Fruit fly (Drosophila melanogaster) whole organism, embryonic: Measurements from ENCODE around the gene CG33664.
A peak's percentile ranks its signal among the peaks of the same experiment; 100 is the strongest.

ENCODE experiments used
- Aef1 ChIP-seq: fragments of 200-800 bp; sonication (Bioruptor generic); IDR thresholded peaks from 3 replicates; pipeline ENCODE4 v1.3.6; 2022; ENCODE audit warnings: missing biosample characterization, missing genetic modification characterization
- Atf-2 ChIP-seq: fragments of 200-800 bp; sonication (Bioruptor generic); optimal IDR thresholded peaks from 2 replicates; lab custom pipeline; 2016; ENCODE audit warnings: missing biosample characterization, missing genetic modification characterization
- CG10147 ChIP-seq: fragments of 200-800 bp; sonication (Bioruptor generic); optimal IDR thresholded peaks from 2 replicates; lab custom pipeline; 2019; ENCODE audit warnings: missing biosample characterization, mild to moderate bottlenecking, missing genetic modification characterization, moderate library complexity
- CG11696 ChIP-seq: fragments of 200-800 bp; sonication (Bioruptor generic); IDR thresholded peaks from 2 replicates; pipeline ENCODE4 v1.3.6; 2022; ENCODE audit warnings: missing biosample characterization, missing genetic modification characterization
- CG1233 ChIP-seq: fragments of 200-800 bp; sonication (Bioruptor generic); optimal IDR thresholded peaks from 4 replicates; lab custom pipeline; 2018; ENCODE audit warnings: missing biosample characterization, mild to moderate bottlenecking, missing genetic modification characterization
- CG12659 ChIP-seq: fragments of 200-800 bp; sonication (Bioruptor generic); optimal IDR thresholded peaks from 3 replicates; lab custom pipeline; 2017; ENCODE audit warnings: mild to moderate bottlenecking, missing biosample characterization, missing genetic modification reagents, missing genetic modification characterization
- CG13123 ChIP-seq: fragments of 200-800 bp; sonication (Bioruptor generic); optimal IDR thresholded peaks from 2 replicates; lab custom pipeline; 2016; ENCODE audit warnings: missing biosample characterization, missing genetic modification characterization
- CG14710 ChIP-seq: fragments of 200-800 bp; sonication (Bioruptor generic); optimal IDR thresholded peaks from 3 replicates; lab custom pipeline; 2019; ENCODE audit warnings: missing biosample characterization, mild to moderate bottlenecking, missing genetic modification characterization, moderate library complexity
- CG1603 ChIP-seq: fragments of 200-800 bp; sonication (Bioruptor generic); optimal IDR thresholded peaks from 2 replicates; lab custom pipeline; 2019; ENCODE audit warnings: missing biosample characterization, mild to moderate bottlenecking, missing genetic modification characterization, moderate library complexity
- CG16813 ChIP-seq: fragments of 200-800 bp; sonication (Bioruptor generic); IDR thresholded peaks from 3 replicates; pipeline ENCODE4 v1.3.6; 2022; ENCODE audit warnings: missing biosample characterization, missing genetic modification characterization; ENCODE audit not compliant: partially characterized antibody
- CG18011 ChIP-seq: fragments of 200-800 bp; sonication (Bioruptor generic); optimal IDR thresholded peaks from 2 replicates; lab custom pipeline; 2017; ENCODE audit warnings: missing biosample characterization, missing genetic modification characterization, mild to moderate bottlenecking, moderate library complexity, missing genotype
- CG2202 ChIP-seq: fragments of 200-800 bp; sonication (Bioruptor generic); optimal IDR thresholded peaks from 2 replicates; lab custom pipeline; 2018; ENCODE audit warnings: missing biosample characterization, mild to moderate bottlenecking, missing genetic modification characterization
- CG2712 ChIP-seq: fragments of 200-800 bp; optimal IDR thresholded peaks from 3 replicates; lab custom pipeline; 2019; ENCODE audit warnings: missing biosample characterization, mild to moderate bottlenecking, missing genetic modification characterization, moderate library complexity
- CG32767 ChIP-seq: fragments of 200-800 bp; sonication (Bioruptor generic); IDR thresholded peaks from 2 replicates; pipeline ENCODE4 v1.3.6; 2022; ENCODE audit warnings: missing biosample characterization, missing genetic modification characterization
- CG3847 ChIP-seq: fragments of 200-800 bp; sonication (Bioruptor generic); IDR thresholded peaks from 2 replicates; pipeline ENCODE4 v1.3.6; 2022; ENCODE audit warnings: missing biosample characterization, missing genetic modification characterization
- CG3995 ChIP-seq: fragments of 200-800 bp; sonication (Bioruptor generic); optimal IDR thresholded peaks from 3 replicates; lab custom pipeline; 2016; ENCODE audit warnings: missing biosample characterization, missing genetic modification characterization
- CG4328 ChIP-seq: fragments of 200-800 bp; sonication (Bioruptor generic); optimal IDR thresholded peaks from 3 replicates; lab custom pipeline; 2017; ENCODE audit warnings: missing biosample characterization, missing genetic modification reagents, missing genetic modification characterization
- CG4424 ChIP-seq: fragments of 200-800 bp; sonication (Bioruptor generic); optimal IDR thresholded peaks from 3 replicates; lab custom pipeline; 2016; ENCODE audit warnings: missing biosample characterization, missing genetic modification characterization
- CG4707 ChIP-seq: fragments of 200-800 bp; sonication (Bioruptor generic); optimal IDR thresholded peaks from 2 replicates; lab custom pipeline; 2018; ENCODE audit warnings: missing biosample characterization, mild to moderate bottlenecking, missing genetic modification characterization, moderate library complexity
- CG6175 ChIP-seq: fragments of 200-800 bp; sonication (Bioruptor generic); IDR thresholded peaks from 3 replicates; pipeline ENCODE4 v1.3.6; 2022; ENCODE audit warnings: missing biosample characterization, missing genetic modification characterization
- CG6654 ChIP-seq: fragments of 200-800 bp; sonication (Bioruptor generic); optimal IDR thresholded peaks from 2 replicates; lab custom pipeline; 2017; ENCODE audit warnings: missing biosample characterization, mild to moderate bottlenecking, missing genetic modification characterization
- CG6813 ChIP-seq: fragments of 200-800 bp; sonication (Bioruptor generic); optimal IDR thresholded peaks from 2 replicates; lab custom pipeline; 2017; ENCODE audit warnings: missing biosample characterization, missing genetic modification characterization, mild to moderate bottlenecking, moderate library complexity, missing genetic modification reagents
- CG9797 ChIP-seq: fragments of 200-800 bp; sonication (Bioruptor generic); optimal IDR thresholded peaks from 3 replicates; lab custom pipeline; 2018; ENCODE audit warnings: missing biosample characterization, mild to moderate bottlenecking, missing genetic modification characterization
- CTCF ChIP-seq: fragments of 200-800 bp; sonication (Bioruptor generic); optimal IDR thresholded peaks from 2 replicates; lab custom pipeline; 2017; ENCODE audit warnings: missing biosample characterization, mild to moderate bottlenecking, missing genetic modification characterization, moderate library complexity
- Camta ChIP-seq: fragments of 200-800 bp; sonication (Bioruptor generic); optimal IDR thresholded peaks from 2 replicates; lab custom pipeline; 2016; ENCODE audit warnings: missing biosample characterization, missing genetic modification characterization
- Dp ChIP-seq: fragments of 200-800 bp; sonication (Bioruptor generic); optimal IDR thresholded peaks from 2 replicates; lab custom pipeline; 2018; ENCODE audit warnings: missing biosample characterization, mild to moderate bottlenecking, missing genetic modification characterization, moderate library complexity
- E2f2 ChIP-seq: fragments of 200-800 bp; sonication (Bioruptor generic); IDR thresholded peaks from 2 replicates; pipeline ENCODE4 v1.3.6; 2022; ENCODE audit warnings: missing biosample characterization, missing genetic modification characterization
- Ets65A ChIP-seq: fragments of 200-800 bp; sonication (Bioruptor generic); peaks from one replicate; lab custom pipeline; 2016; ENCODE audit warnings: missing biosample characterization, missing genetic modification characterization
- Fer2 ChIP-seq: fragments of 200-800 bp; sonication (Bioruptor generic); optimal IDR thresholded peaks from 2 replicates; lab custom pipeline; 2018; ENCODE audit warnings: missing biosample characterization, mild to moderate bottlenecking, missing genetic modification characterization, moderate library complexity
- HLH54F ChIP-seq: fragments of 200-800 bp; sonication (Bioruptor generic); optimal IDR thresholded peaks from 3 replicates; lab custom pipeline; 2016; ENCODE audit warnings: missing biosample characterization, missing genetic modification characterization
- Hmx ChIP-seq: fragments of 200-800 bp; sonication (Bioruptor generic); optimal IDR thresholded peaks from 2 replicates; lab custom pipeline; 2016; ENCODE audit warnings: missing biosample characterization, missing genetic modification characterization
- Pdp1 ChIP-seq, 2 experiments: fragments of 200-800 bp; sonication (Bioruptor generic); optimal IDR thresholded peaks; 3 replicates each; lab custom pipeline; 2016; ENCODE audit warnings: missing biosample characterization in 2 of 2, missing genetic modification characterization in 2 of 2, mild to moderate bottlenecking in 1 of 2, moderate library complexity in 1 of 2
- Ssrp ChIP-seq: fragments of 200-800 bp; sonication (Bioruptor generic); optimal IDR thresholded peaks from 2 replicates; lab custom pipeline; 2018; ENCODE audit warnings: missing biosample characterization, mild to moderate bottlenecking, missing genetic modification characterization, moderate library complexity
- al ChIP-seq: fragments of 200-800 bp; sonication (Bioruptor generic); IDR thresholded peaks from 2 replicates; pipeline ENCODE4 v1.3.6; 2022; ENCODE audit warnings: missing biosample characterization, missing genetic modification characterization
- ap ChIP-seq: fragments of 200-800 bp; sonication (Bioruptor generic); IDR thresholded peaks from 2 replicates; pipeline ENCODE4 v1.3.6; 2022; ENCODE audit warnings: missing biosample characterization, missing genetic modification characterization
- az2 ChIP-seq: fragments of 200-800 bp; sonication (Bioruptor generic); optimal IDR thresholded peaks from 3 replicates; lab custom pipeline; 2016; ENCODE audit warnings: missing biosample characterization, missing genetic modification characterization
- btn ChIP-seq: fragments of 200-800 bp; sonication (Bioruptor generic); optimal IDR thresholded peaks from 2 replicates; lab custom pipeline; 2016; ENCODE audit warnings: missing biosample characterization, missing genetic modification characterization
- cad ChIP-seq: fragments of >200 bp; optimal IDR thresholded peaks from 2 replicates; lab custom pipeline; 2017; ENCODE audit warnings: missing biosample characterization, missing genetic modification characterization
- cwo ChIP-seq: fragments of 200-800 bp; sonication (Bioruptor generic); optimal IDR thresholded peaks from 3 replicates; lab custom pipeline; 2017; ENCODE audit warnings: missing biosample characterization, missing genetic modification characterization, mild to moderate bottlenecking, moderate library complexity, missing genetic modification reagents
- ftz-f1 ChIP-seq: fragments of 200-800 bp; sonication (Bioruptor generic); optimal IDR thresholded peaks from 2 replicates; lab custom pipeline; 2016; ENCODE audit warnings: missing biosample characterization, missing genetic modification characterization
- hbn ChIP-seq: fragments of 200-800 bp; sonication (Bioruptor generic); IDR thresholded peaks from 2 replicates; pipeline ENCODE4 v1.3.6; 2022; ENCODE audit warnings: missing biosample characterization, missing genetic modification characterization; ENCODE audit not compliant: partially characterized antibody
- pita ChIP-seq: fragments of 200-800 bp; sonication (Bioruptor generic); optimal IDR thresholded peaks from 2 replicates; lab custom pipeline; 2017; ENCODE audit warnings: missing biosample characterization, mild to moderate bottlenecking, missing genetic modification characterization
- prd ChIP-seq, 3 experiments: fragments of >200 bp in 2 of 3; fragments of 200-800 bp in 1 of 3; sonication (Bioruptor generic) in 1 of 3; optimal IDR thresholded peaks in 2 of 3; IDR thresholded peaks in 1 of 3; 2 replicates in 2 of 3; 3 replicates in 1 of 3; pipeline versions ENCODE4 v1.3.6 to Lab custom; 2017 to 2022; ENCODE audit warnings: missing biosample characterization in 1 of 3, missing genetic modification characterization in 1 of 3
- psq ChIP-seq: fragments of 200-800 bp; sonication (Bioruptor generic); optimal IDR thresholded peaks from 2 replicates; lab custom pipeline; 2017; ENCODE audit warnings: missing biosample characterization, missing genetic modification characterization
- row ChIP-seq: fragments of 200-800 bp; sonication (Bioruptor generic); IDR thresholded peaks from 3 replicates; pipeline ENCODE4 v1.3.6; 2022; ENCODE audit warnings: missing biosample characterization, missing genetic modification characterization
- run ChIP-seq: fragments of 200-800 bp; sonication (Bioruptor generic); optimal IDR thresholded peaks from 3 replicates; lab custom pipeline; 2018; ENCODE audit warnings: missing biosample characterization, mild to moderate bottlenecking, missing genetic modification characterization
- sens ChIP-seq: fragments of 200-800 bp; sonication (Bioruptor generic); peaks from one replicate; lab custom pipeline; 2016; ENCODE audit warnings: missing biosample characterization, missing genetic modification characterization
- slbo ChIP-seq: fragments of 200-800 bp; sonication (Bioruptor generic); IDR thresholded peaks from 2 replicates; pipeline ENCODE4 v1.3.6; 2022; ENCODE audit warnings: missing biosample characterization, missing genetic modification characterization
- slou ChIP-seq: fragments of 200-800 bp; sonication (Bioruptor generic); optimal IDR thresholded peaks from 3 replicates; lab custom pipeline; 2016; ENCODE audit warnings: missing biosample characterization, missing genetic modification characterization
- ssp ChIP-seq: fragments of 200-800 bp; sonication (Bioruptor generic); IDR thresholded peaks from 2 replicates; pipeline ENCODE4 v1.3.6; 2022; ENCODE audit warnings: missing biosample characterization, missing genetic modification characterization
- unpg ChIP-seq: fragments of 200-800 bp; sonication (Bioruptor generic); optimal IDR thresholded peaks from 3 replicates; lab custom pipeline; 2018; ENCODE audit warnings: missing biosample characterization, mild to moderate bottlenecking, missing genetic modification characterization, moderate library complexity
- zf30C ChIP-seq: fragments of 200-800 bp; sonication (Bioruptor generic); optimal IDR thresholded peaks from 3 replicates; lab custom pipeline; 2018; ENCODE audit warnings: missing biosample characterization, mild to moderate bottlenecking, missing genetic modification characterization

Gene CG33664

DNA sequence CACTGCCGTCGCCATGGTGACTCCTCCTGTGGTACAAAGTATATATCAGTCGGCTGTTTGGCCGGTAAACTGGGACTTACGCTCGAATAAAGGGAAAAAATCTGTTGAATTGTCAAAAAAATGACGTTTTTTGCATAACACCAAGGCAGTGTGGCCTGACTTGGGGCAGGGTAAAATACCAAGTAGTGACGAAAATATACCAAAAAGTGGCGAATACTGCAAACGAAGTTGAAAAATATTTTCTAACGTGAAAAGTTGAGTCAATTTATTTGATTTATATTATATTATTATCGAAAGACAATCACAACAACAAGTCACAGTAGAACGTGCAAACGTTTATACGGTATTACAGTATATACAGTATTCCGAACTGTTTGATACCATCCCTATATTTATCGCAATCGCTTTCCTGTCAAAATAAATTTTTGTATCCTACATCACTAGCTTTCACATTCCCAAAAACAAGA, 33.8 kb upstream of the CG33664 start, which contains the start of the genes ND-B16.6 and kdn (continued):
- TF ChIP-seq CG16813 (GFP tag; lab: Robert Waterston, UW) = no peak
- no peak for TF ChIP-seq Fer2
- no peak for TF ChIP-seq CG13123 (GFP tag; lab: Kevin White, UChicago)
- TF ChIP-seq CG6654 = no peak
- TF ChIP-seq Camta (GFP tag; lab: Kevin White, UChicago) = no peak
- no peak for TF ChIP-seq prd (optimal IDR thresholded peaks at IDR 0.05; lab: Kevin White, UChicago)
- TF ChIP-seq prd (GFP tag; IDR thresholded peaks at IDR 0.05; lab: Robert Waterston, UW) = no peak
- TF ChIP-seq CG1603 (tag; lab: Kevin White, UChicago) = peak; percentile 27
- no peak for TF ChIP-seq Aef1 (GFP tag; lab: Robert Waterston, UW)
- no peak for TF ChIP-seq ftz-f1 (GFP tag; lab: Kevin White, UChicago)
- TF ChIP-seq CG2712 (tag; lab: Kevin White, UChicago) = no peak
- TF ChIP-seq run = no peak
- no peak for TF ChIP-seq Hmx
- no peak for TF ChIP-seq ssp (GFP tag; lab: Robert Waterston, UW)
- TF ChIP-seq CG4328 = no peak
- TF ChIP-seq slbo (GFP tag; lab: Robert Waterston, UW) = no peak
- TF ChIP-seq zf30C (GFP tag; lab: Kevin White, UChicago) = no peak
- TF ChIP-seq Pdp1 (GFP tag; optimal IDR thresholded peaks at IDR 0.05; lab: Kevin White, UChicago) = peak in 1 of 2 experiments; percentile 96
- TF ChIP-seq CG9797 = peak; percentile 50
- TF ChIP-seq ap (GFP tag; lab: Robert Waterston, UW) = no peak
- TF ChIP-seq slou = no peak
- no peak for TF ChIP-seq CG6175
- TF ChIP-seq btn (GFP tag; lab: Kevin White, UChicago) = no peak
- peak; percentile 22 for TF ChIP-seq CG12659 (GFP tag; lab: Kevin White, UChicago)
- TF ChIP-seq E2f2 = 0 out of 2 replicates have a peak, but pooled peaks have one; percentile 33
- no peak for TF ChIP-seq CG6813
- TF ChIP-seq row (GFP tag; lab: Robert Waterston, UW) = peak; percentile 22; the same call in 2 of the 3 replicates
- TF ChIP-seq az2 (GFP tag; lab: Kevin White, UChicago) = no peak
- TF ChIP-seq al (GFP tag; lab: Robert Waterston, UW) = no peak
- peak; percentile 6; the same call in 1 of the 2 replicates for TF ChIP-seq CG3847 (GFP tag; lab: Robert Waterston, UW)
- TF ChIP-seq CG32767 (GFP tag; lab: Robert Waterston, UW) = no peak
- TF ChIP-seq CG11696 (GFP tag; lab: Robert Waterston, UW) = no peak
- TF ChIP-seq CG1233 (GFP tag; lab: Kevin White, UChicago) = no peak
- TF ChIP-seq CTCF (GFP tag; lab: Kevin White, UChicago) = no peak
- no peak for TF ChIP-seq Ets65A (GFP tag; lab: Kevin White, UChicago)
- no peak for TF ChIP-seq CG4424 (GFP tag; lab: Kevin White, UChicago)
- no peak for TF ChIP-seq Ssrp (tag; lab: Kevin White, UChicago)
- no peak for TF ChIP-seq CG2202 (tag; lab: Kevin White, UChicago)
- no peak for TF ChIP-seq psq (GFP tag; lab: Kevin White, UChicago)
- TF ChIP-seq CG4707 (GFP tag; lab: Kevin White, UChicago) = no peak
- TF ChIP-seq unpg (GFP tag; lab: Kevin White, UChicago) = no peak
- TF ChIP-seq CG14710 = peak; percentile 20
- TF ChIP-seq CG3995 (GFP tag; lab: Kevin White, UChicago) = peak; percentile 95
- peak; percentile 62 for TF ChIP-seq sens (GFP tag; lab: Kevin White, UChicago)
- TF ChIP-seq Atf-2 (GFP tag; lab: Kevin White, UChicago) = no peak
- TF ChIP-seq pita (GFP tag; lab: Kevin White, UChicago) = no peak
- TF ChIP-seq CG10147 (GFP tag; lab: Kevin White, UChicago) = no peak
- no peak for TF ChIP-seq hbn
- TF ChIP-seq Dp (GFP tag; lab: Kevin White, UChicago) = peak; percentile 20
- TF ChIP-seq cad = no peak
- TF ChIP-seq CG18011 (GFP tag; lab: Kevin White, UChicago) = peak; percentile 87
- TF ChIP-seq HLH54F = no peak
- no peak for TF ChIP-seq cwo
